Worm (Caenorhabditis elegans): ENCODE results near the gene str-39.

str-39 gene

DNA sequence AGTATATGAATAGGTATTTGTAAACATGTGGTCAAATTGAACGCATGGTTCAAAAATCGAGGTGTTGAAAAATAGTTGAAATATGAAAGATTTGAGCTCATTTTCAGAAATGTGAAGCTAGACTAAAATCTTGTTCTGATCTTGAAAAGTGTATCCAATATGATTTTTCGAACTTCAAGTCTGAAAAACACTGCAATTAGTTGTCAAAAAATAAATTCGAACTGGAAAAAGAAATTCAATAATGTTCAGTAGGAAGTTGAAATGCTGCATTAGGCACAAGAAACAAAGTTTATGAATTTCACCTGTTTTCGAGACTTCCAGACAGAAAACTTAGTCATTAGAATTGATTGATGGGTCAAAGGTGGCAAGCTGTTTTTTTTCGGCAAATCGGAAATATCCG lies 18.2 kb downstream of the str-39 start, which contains the start of gene srh-270:
srh-270 (minus strand) TSS at position 101 of the 400 bp plus-strand sequence.
- TF ChIP-seq cnd-1 (tag; optimal IDR thresholded peaks at IDR 0.05), result no peak
- no peak for TF ChIP-seq zip-8 (tag; optimal IDR thresholded peaks at IDR 0.05)
- no peak for TF ChIP-seq blmp-1 (tag; optimal IDR thresholded peaks at IDR 0.05)
- no peak for TF ChIP-seq pha-4 (tag; optimal IDR thresholded peaks at IDR 0.05)
- no peak for TF ChIP-seq lin-13 (tag; optimal IDR thresholded peaks at IDR 0.05)
- no peak for TF ChIP-seq nhr-12 (tag; optimal IDR thresholded peaks at IDR 0.05)
- TF ChIP-seq mab-5 (tag; optimal IDR thresholded peaks at IDR 0.05), result no peak
- TF ChIP-seq sem-2 (GFP tag; optimal IDR thresholded peaks at IDR 0.05), result no peak
- no peak for TF ChIP-seq sptf-1 (tag; optimal IDR thresholded peaks at IDR 0.05)

DNA sequence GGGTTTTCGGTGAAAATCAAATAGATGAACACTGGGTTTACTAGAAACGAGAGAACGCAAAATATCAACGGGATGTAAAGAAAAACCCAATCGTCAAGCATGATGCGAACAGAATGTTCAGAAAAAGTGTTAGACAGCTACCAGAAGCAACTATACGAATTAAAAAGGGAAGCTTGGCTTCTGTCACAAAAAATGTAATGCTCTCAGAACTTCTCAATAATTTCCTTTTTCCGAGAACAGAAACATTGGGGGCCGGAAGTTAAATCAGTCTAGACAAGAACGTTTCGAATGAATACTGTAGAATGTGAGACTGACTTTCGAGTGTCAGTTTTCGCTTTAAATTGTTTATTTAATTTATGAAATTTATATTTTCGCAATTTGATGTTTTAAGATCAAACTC lies 20.0 kb downstream of the str-39 start, which contains the start of gene srj-54:
srj-54 (minus strand) TSS at position 101 of the 400 bp plus-strand sequence.
- TF ChIP-seq nhr-237 (tag; optimal IDR thresholded peaks at IDR 0.05) (no peak), drap-1 (GFP tag; optimal IDR thresholded peaks at IDR 0.05) (no peak), hlh-1 (tag; optimal IDR thresholded peaks at IDR 0.05) (no peak), bed-3 (GFP tag; optimal IDR thresholded peaks at IDR 0.05) (no peak), pha-4 (tag; optimal IDR thresholded peaks at IDR 0.05) (no peak), sptf-1 (tag; optimal IDR thresholded peaks at IDR 0.05) (no peak), nhr-76 (tag; optimal IDR thresholded peaks at IDR 0.05) (no peak), ztf-11 (tag; optimal IDR thresholded peaks at IDR 0.05) (no peak), ceh-83 (GFP tag; optimal IDR thresholded peaks at IDR 0.05) (no peak), ceh-43 (GFP tag; optimal IDR thresholded peaks at IDR 0.05) (no peak), tbx-8 (GFP tag; optimal IDR thresholded peaks at IDR 0.05) (no peak), elt-3 (tag; optimal IDR thresholded peaks at IDR 0.05) (no peak), mep-1 (tag; optimal IDR thresholded peaks at IDR 0.05) (no peak), ces-1 (GFP tag; optimal IDR thresholded peaks at IDR 0.05) (no peak), unc-39 (tag; optimal IDR thresholded peaks at IDR 0.05) (no peak), elt-1 (tag; optimal IDR thresholded peaks at IDR 0.05; ENCODE audit: borderline replicate concordance, insufficient read depth) (no peak), lsy-2 (tag; optimal IDR thresholded peaks at IDR 0.05) (no peak), nhr-12 (tag; optimal IDR thresholded peaks at IDR 0.05) (no peak), nhr-2 (tag; optimal IDR thresholded peaks at IDR 0.05) (no peak), cnd-1 (tag; optimal IDR thresholded peaks at IDR 0.05) (no peak)

DNA sequence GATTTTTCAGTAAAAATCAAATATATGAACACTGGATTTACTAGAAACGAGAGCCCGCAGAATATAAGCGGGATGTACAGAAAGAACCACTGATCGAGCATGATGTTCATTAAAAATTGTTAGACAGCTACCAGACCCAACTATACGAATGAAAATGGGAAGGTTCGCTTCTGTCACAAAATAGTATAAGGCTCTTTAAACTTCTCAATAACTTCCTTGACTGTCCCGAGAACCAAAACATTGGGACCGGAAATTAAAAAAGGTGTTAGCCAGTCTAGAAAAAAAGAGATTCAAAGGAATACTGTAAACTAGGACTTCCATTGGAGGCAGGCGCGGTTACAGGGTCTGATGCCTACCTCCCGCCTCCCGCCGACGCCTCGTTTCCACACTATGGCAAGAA lies 21.9 kb downstream of the str-39 start, which contains the start of gene srj-55:
srj-55 (minus strand) TSS at position 101 of the 400 bp plus-strand sequence.
- TF ChIP-seq lin-32 (GFP tag; optimal IDR thresholded peaks at IDR 0.05) (no peak), sptf-1 (tag; optimal IDR thresholded peaks at IDR 0.05) (no peak), elt-1 (tag; optimal IDR thresholded peaks at IDR 0.05; ENCODE audit: borderline replicate concordance, insufficient read depth) (no peak), mab-5 (tag; optimal IDR thresholded peaks at IDR 0.05) (no peak), cnd-1 (tag; optimal IDR thresholded peaks at IDR 0.05) (no peak), unc-39 (tag; optimal IDR thresholded peaks at IDR 0.05) (no peak), hlh-1 (tag; optimal IDR thresholded peaks at IDR 0.05) (no peak), lin-13 (tag; optimal IDR thresholded peaks at IDR 0.05) (no peak), nhr-12 (tag; optimal IDR thresholded peaks at IDR 0.05) (no peak)

DNA sequence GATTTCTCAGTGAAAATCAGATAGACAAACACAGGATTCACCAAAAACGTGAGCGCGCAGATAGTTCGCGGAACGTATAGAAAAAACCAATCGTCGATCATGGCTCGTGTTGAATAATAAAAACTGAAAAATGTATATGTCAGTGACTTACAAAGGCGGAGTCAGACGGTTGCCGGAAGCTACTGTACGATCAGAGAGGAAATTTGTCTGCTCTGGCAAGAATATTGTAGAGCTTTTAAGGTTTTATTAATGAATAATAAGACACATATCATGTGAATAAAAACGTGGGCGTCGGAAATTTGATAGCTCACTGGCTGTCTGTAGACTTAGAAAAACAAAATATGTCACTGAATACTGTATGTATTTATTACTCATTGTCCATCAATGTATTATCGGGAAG lies 24.2 kb downstream of the str-39 start, which contains the start of gene srj-57:
srj-57 (minus strand) TSS at position 101 of the 400 bp plus-strand sequence.
- TF ChIP-seq unc-120 (tag; optimal IDR thresholded peaks at IDR 0.05; ENCODE audit: poor library complexity, severe bottlenecking) (no peak), elt-1 (tag; optimal IDR thresholded peaks at IDR 0.05; ENCODE audit: borderline replicate concordance, insufficient read depth) (no peak), nhr-2 (tag; optimal IDR thresholded peaks at IDR 0.05) (no peak), elt-3 (tag; optimal IDR thresholded peaks at IDR 0.05) (no peak), pha-4 (tag; optimal IDR thresholded peaks at IDR 0.05) (no peak), bed-3 (GFP tag; optimal IDR thresholded peaks at IDR 0.05) (no peak), sem-2 (GFP tag; optimal IDR thresholded peaks at IDR 0.05) (no peak), unc-62 (GFP tag; optimal IDR thresholded peaks at IDR 0.05) (no peak), zip-8 (tag; optimal IDR thresholded peaks at IDR 0.05) (no peak), drap-1 (GFP tag; optimal IDR thresholded peaks at IDR 0.05) (no peak), tbx-8 (GFP tag; optimal IDR thresholded peaks at IDR 0.05) (no peak), lin-13 (tag; optimal IDR thresholded peaks at IDR 0.05) (no peak), mep-1 (tag; optimal IDR thresholded peaks at IDR 0.05) (no peak), nhr-76 (tag; optimal IDR thresholded peaks at IDR 0.05) (no peak), ceh-39 (tag; optimal IDR thresholded peaks at IDR 0.05) (no peak), ham-2 (GFP tag; optimal IDR thresholded peaks at IDR 0.05) (no peak), mls-2 (tag; optimal IDR thresholded peaks at IDR 0.05) (no peak)

DNA sequence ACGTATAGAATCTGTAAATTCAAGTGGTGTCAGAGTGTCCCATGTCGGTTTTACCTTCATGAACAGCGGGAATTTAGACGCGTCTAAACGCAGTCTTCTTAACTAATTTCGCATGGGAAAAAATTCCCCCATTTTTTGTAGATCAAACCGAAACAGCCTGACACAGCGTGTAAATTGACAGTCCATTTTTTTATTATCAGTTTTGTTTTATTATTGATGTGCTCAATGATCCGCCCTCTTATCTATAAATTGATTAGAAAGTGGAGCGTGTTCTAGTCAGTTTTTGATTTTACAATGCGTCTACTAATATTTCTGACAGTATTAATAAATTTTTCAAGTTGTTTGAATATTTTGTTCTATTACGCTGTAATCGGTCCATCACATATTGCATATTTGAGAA lies 30.6 kb downstream of the str-39 start, which contains the start of gene ugt-53:
ugt-53 (plus strand) TSS at position 273 of the 400 bp plus-strand sequence.
- no peak for TF ChIP-seq flh-1 (GFP tag; optimal IDR thresholded peaks at IDR 0.05)

Data from whole organism, mixed stage, embryonic.